Worm (Caenorhabditis elegans) whole organism, L1 larva: ENCODE data around the gene Y45G5AM.7.

Experiments
- C04F5.9 ChIP-seq: sonication (generic microtip); optimal IDR thresholded peaks from 2 replicates; lab custom pipeline; 2016; ENCODE audit warnings: missing genetic modification characterization, missing compliant biosample characterization
- C16A3.4 ChIP-seq: fragments of 150-350 bp; optimal IDR thresholded peaks from 2 replicates; lab custom pipeline; 2014; ENCODE audit warnings: missing biosample characterization, missing genetic modification characterization
- F16B12.6 ChIP-seq: fragments of 150-350 bp; optimal IDR thresholded peaks from 2 replicates; lab custom pipeline; 2014; ENCODE audit warnings: missing biosample characterization, missing genetic modification characterization
- aha-1 ChIP-seq: fragments of 150-350 bp; optimal IDR thresholded peaks from 2 replicates; lab custom pipeline; 2014; ENCODE audit warnings: missing biosample characterization, missing genetic modification characterization
- aly-2 ChIP-seq: fragments of 150-350 bp; optimal IDR thresholded peaks from 2 replicates; lab custom pipeline; 2014; ENCODE audit warnings: missing biosample characterization, missing genetic modification characterization
- blmp-1 ChIP-seq: fragments of 150-350 bp; optimal IDR thresholded peaks from 2 replicates; lab custom pipeline; 2014; ENCODE audit warnings: missing biosample characterization, missing genetic modification characterization
- ceh-63 ChIP-seq: fragments of 200-800 bp; sonication (Bioruptor generic); optimal IDR thresholded peaks from 2 replicates; lab custom pipeline; 2018; ENCODE audit warnings: mild to moderate bottlenecking, missing genetic modification characterization, missing compliant biosample characterization
- dpl-1 ChIP-seq, 3 experiments: fragments of 150-350 bp in 2 of 3; sonication (generic microtip) in 1 of 3; optimal IDR thresholded peaks; 2 replicates each; lab custom pipeline; 2014 to 2017; ENCODE audit warnings: missing biosample characterization in 3 of 3, missing genetic modification characterization in 3 of 3, missing genetic modification reagents in 3 of 3
- efl-1 ChIP-seq, 4 experiments: fragments of 150-350 bp; optimal IDR thresholded peaks in 3 of 4; peaks in 1 of 4; 1 replicate in 1 of 4; 2 replicates in 3 of 4; lab custom pipeline; 2014; ENCODE audit warnings: missing biosample characterization in 2 of 4, missing genetic modification characterization in 2 of 4, missing genetic modification reagents in 2 of 4
- egl-27 ChIP-seq, 2 experiments: fragments of 150-350 bp in 1 of 2; sonication (generic microtip); optimal IDR thresholded peaks; 3 replicates each; lab custom pipeline; 2017 to 2018; ENCODE audit warnings: missing biosample characterization in 2 of 2, missing genetic modification characterization in 2 of 2, missing genetic modification reagents in 2 of 2
- ets-5 ChIP-seq: fragments of 200-800 bp; sonication (Bioruptor generic); IDR thresholded peaks from 2 replicates; pipeline ENCODE4 v1.3.6; 2022; ENCODE audit warnings: missing genetic modification characterization, missing compliant biosample characterization
- fos-1 ChIP-seq: fragments of 150-350 bp; optimal IDR thresholded peaks from 2 replicates; lab custom pipeline; 2014; ENCODE audit warnings: missing biosample characterization, missing genetic modification characterization
- hlh-4 ChIP-seq: sonication (generic microtip); optimal IDR thresholded peaks from 2 replicates; lab custom pipeline; 2016; ENCODE audit warnings: mild to moderate bottlenecking, missing genetic modification characterization, missing compliant biosample characterization
- hpl-2 ChIP-seq: fragments of 150-350 bp; optimal IDR thresholded peaks from 2 replicates; lab custom pipeline; 2014; ENCODE audit warnings: missing biosample characterization, missing genetic modification reagents, missing genetic modification characterization
- irx-1 ChIP-seq: sonication (generic microtip); optimal IDR thresholded peaks from 2 replicates; lab custom pipeline; 2016; ENCODE audit warnings: missing genetic modification characterization, missing compliant biosample characterization
- jun-1 ChIP-seq: fragments of 150-350 bp; optimal IDR thresholded peaks from 2 replicates; lab custom pipeline; 2014; ENCODE audit warnings: missing biosample characterization, missing genetic modification reagents, missing genetic modification characterization
- lin-13 ChIP-seq: fragments of 150-350 bp; optimal IDR thresholded peaks from 2 replicates; lab custom pipeline; 2014; ENCODE audit warnings: missing biosample characterization, missing genetic modification reagents, missing genetic modification characterization
- lin-15B ChIP-seq: fragments of 150-350 bp; sonication (generic microtip); optimal IDR thresholded peaks from 3 replicates; lab custom pipeline; 2014; ENCODE audit warnings: missing biosample characterization, missing genetic modification characterization
- lir-3 ChIP-seq: sonication (generic microtip); optimal IDR thresholded peaks from 2 replicates; lab custom pipeline; 2016; ENCODE audit warnings: mild to moderate bottlenecking, missing genetic modification characterization, moderate library complexity, missing compliant biosample characterization; ENCODE audit not compliant: poor library complexity
- lsy-2 ChIP-seq, 2 experiments: fragments of 150-350 bp; optimal IDR thresholded peaks; 2 replicates each; lab custom pipeline; 2014; ENCODE audit warnings: missing biosample characterization in 2 of 2, missing genetic modification characterization in 2 of 2
- mef-2 ChIP-seq: fragments of 150-350 bp; optimal IDR thresholded peaks from 2 replicates; lab custom pipeline; 2014; ENCODE audit warnings: missing biosample characterization, missing genetic modification characterization
- nhr-11 ChIP-seq: fragments of 150-350 bp; optimal IDR thresholded peaks from 2 replicates; lab custom pipeline; 2014; ENCODE audit warnings: missing biosample characterization, missing genetic modification characterization
- nhr-12 ChIP-seq: sonication (generic microtip); optimal IDR thresholded peaks from 2 replicates; lab custom pipeline; 2017; ENCODE audit warnings: missing biosample characterization, missing genetic modification characterization
- nhr-19 ChIP-seq: fragments of 200-800 bp; sonication (Bioruptor generic); conservative IDR thresholded peaks from 2 replicates; pipeline ENCODE4 v1.3.6; 2022; ENCODE audit warnings: missing genetic modification characterization, missing compliant biosample characterization
- nhr-237 ChIP-seq: fragments of 150-350 bp; optimal IDR thresholded peaks from 2 replicates; lab custom pipeline; 2014; ENCODE audit warnings: missing biosample characterization, missing genetic modification characterization
- nhr-71 ChIP-seq: sonication (generic microtip); optimal IDR thresholded peaks from 2 replicates; lab custom pipeline; 2016; ENCODE audit warnings: mild to moderate bottlenecking, missing genetic modification characterization, moderate library complexity, missing compliant biosample characterization
- nhr-76 ChIP-seq: sonication (generic microtip); optimal IDR thresholded peaks from 2 replicates; lab custom pipeline; 2017; ENCODE audit warnings: missing biosample characterization, missing genetic modification characterization
- nhr-77 ChIP-seq: fragments of 150-350 bp; optimal IDR thresholded peaks from 2 replicates; lab custom pipeline; 2014; ENCODE audit warnings: missing biosample characterization, missing genetic modification characterization
- pag-3 ChIP-seq: sonication (generic microtip); optimal IDR thresholded peaks from 2 replicates; lab custom pipeline; 2017; ENCODE audit warnings: missing genetic modification characterization, mild to moderate bottlenecking, missing compliant biosample characterization, antibody characterized with exemption, borderline replicate concordance; ENCODE audit not compliant: insufficient read depth
- pax-3 ChIP-seq: fragments of 200-800 bp; sonication (Bioruptor generic); optimal IDR thresholded peaks from 2 replicates; lab custom pipeline; 2018; ENCODE audit warnings: mild to moderate bottlenecking, missing genetic modification characterization, moderate library complexity, missing compliant biosample characterization
- skn-1 ChIP-seq: fragments of 150-350 bp; optimal IDR thresholded peaks from 2 replicates; lab custom pipeline; 2014; ENCODE audit warnings: missing biosample characterization, missing genetic modification characterization
- snpc-4 ChIP-seq: fragments of 150-350 bp; optimal IDR thresholded peaks from 2 replicates; lab custom pipeline; 2014; ENCODE audit warnings: missing biosample characterization, missing genetic modification characterization
- snu-23 ChIP-seq: sonication (generic microtip); optimal IDR thresholded peaks from 2 replicates; lab custom pipeline; 2016; ENCODE audit warnings: missing genetic modification characterization, missing compliant biosample characterization
- sup-37 ChIP-seq: fragments of 200-800 bp; sonication (Bioruptor generic); optimal IDR thresholded peaks from 2 replicates; lab custom pipeline; 2018; ENCODE audit warnings: mild to moderate bottlenecking, missing genetic modification characterization, missing compliant biosample characterization
- tlp-1 ChIP-seq: fragments of 150-350 bp; optimal IDR thresholded peaks from 2 replicates; lab custom pipeline; 2014; ENCODE audit warnings: missing biosample characterization, missing genetic modification characterization
- unc-62 ChIP-seq: fragments of 150-350 bp; optimal IDR thresholded peaks from 2 replicates; lab custom pipeline; 2014; ENCODE audit warnings: missing biosample characterization, missing genetic modification reagents, missing genetic modification characterization
- unc-86 ChIP-seq: sonication (generic microtip); optimal IDR thresholded peaks from 2 replicates; lab custom pipeline; 2016; ENCODE audit warnings: missing genetic modification characterization, missing compliant biosample characterization
- unc-98 ChIP-seq: fragments of 200-800 bp; sonication (Bioruptor generic); IDR thresholded peaks from 2 replicates; pipeline ENCODE4 v1.3.6; 2022; ENCODE audit warnings: missing genetic modification characterization, missing compliant biosample characterization
- xbp-1 ChIP-seq: sonication (generic microtip); optimal IDR thresholded peaks from 2 replicates; lab custom pipeline; 2016; ENCODE audit warnings: missing genetic modification characterization, missing compliant biosample characterization
- zag-1 ChIP-seq: fragments of 150-350 bp; optimal IDR thresholded peaks from 2 replicates; lab custom pipeline; 2014; ENCODE audit warnings: missing biosample characterization, missing genetic modification characterization
- ztf-11 ChIP-seq, 2 experiments: sonication (generic microtip); optimal IDR thresholded peaks; 2 replicates each; lab custom pipeline; 2016 to 2017; ENCODE audit warnings: missing genetic modification characterization in 2 of 2, missing biosample characterization in 1 of 2, missing compliant biosample characterization in 1 of 2
- ztf-4 ChIP-seq: fragments of 150-350 bp; optimal IDR thresholded peaks from 2 replicates; lab custom pipeline; 2014; ENCODE audit warnings: missing biosample characterization, missing genetic modification characterization

Y45G5AM.7 gene

ce11 chrV:4185885-4186284 is 15.8 kb upstream of the Y45G5AM.7 start:
- no peak for TF ChIP-seq skn-1 (tag; lab: Kevin White, UChicago)
- TF ChIP-seq hlh-4 (tag; lab: Kevin White, UChicago) = no peak
- no peak for TF ChIP-seq ets-5
- TF ChIP-seq jun-1 = no peak
- TF ChIP-seq lin-15B (tag; lab: Kevin White, UChicago) = no peak
- TF ChIP-seq xbp-1 = no peak
- TF ChIP-seq snu-23 = no peak
- no peak for TF ChIP-seq unc-86
- TF ChIP-seq aha-1 (tag; lab: Kevin White, UChicago) = no peak
- no peak for TF ChIP-seq lir-3 (tag; lab: Kevin White, UChicago)
- no peak for TF ChIP-seq mef-2
- no peak for TF ChIP-seq pax-3 (tag; lab: Kevin White, UChicago)
- TF ChIP-seq egl-27 (tag; optimal IDR thresholded peaks at IDR 0.05; lab: Kevin White, UChicago) = no peak
- no peak for TF ChIP-seq C04F5.9 (tag; lab: Kevin White, UChicago)
- no peak for TF ChIP-seq nhr-76 (tag; lab: Kevin White, UChicago)
- TF ChIP-seq C16A3.4 = no peak

ce11 chrV:4182546-4182945 is 12.5 kb upstream of the Y45G5AM.7 start:
- TF ChIP-seq nhr-71 (tag; lab: Kevin White, UChicago) = no peak
- TF ChIP-seq lsy-2 (tag; optimal IDR thresholded peaks at IDR 0.05; lab: Kevin White, UChicago) = no peak
- TF ChIP-seq efl-1 (optimal IDR thresholded peaks at IDR 0.05; lab: Kevin White, UChicago) = no peak
- peak in 1 of 2 experiments; percentile 52 for TF ChIP-seq efl-1 (GFP tag; optimal IDR thresholded peaks at IDR 0.05 in 1 of 2; lab: Kevin White, UChicago)
- peak; percentile 32 for TF ChIP-seq snpc-4
- no peak for TF ChIP-seq nhr-11 (tag; lab: Kevin White, UChicago)
- TF ChIP-seq blmp-1 = no peak

- no peak for TF ChIP-seq nhr-77
- TF ChIP-seq sup-37 (GFP tag; lab: Kevin White, UChicago) = no peak
- TF ChIP-seq ztf-11 (tag; optimal IDR thresholded peaks at IDR 0.05; lab: Kevin White, UChicago) = no peak
- no peak for TF ChIP-seq lin-13 (GFP tag; lab: Kevin White, UChicago)
- no peak for TF ChIP-seq aly-2 (tag; lab: Kevin White, UChicago)
- TF ChIP-seq nhr-19 (GFP tag; lab: Robert Waterston, UW) = no peak
- no peak for TF ChIP-seq snu-23
- no peak for TF ChIP-seq nhr-237
- TF ChIP-seq egl-27 (tag; optimal IDR thresholded peaks at IDR 0.05; lab: Kevin White, UChicago) = no peak
- no peak for TF ChIP-seq dpl-1 (GFP tag; optimal IDR thresholded peaks at IDR 0.05; lab: Kevin White, UChicago)
- TF ChIP-seq nhr-12 (tag; lab: Kevin White, UChicago) = no peak
- no peak for TF ChIP-seq hpl-2
- TF ChIP-seq lsy-2 (tag; optimal IDR thresholded peaks at IDR 0.05; lab: Kevin White, UChicago) = no peak
- TF ChIP-seq xbp-1 = no peak
- TF ChIP-seq, all 84 proteins: peak for 0
Observed at ce11 chrV:4181727-4182126, 11.7 kb upstream of the Y45G5AM.7 start.

ce11 chrV:4181272-4181671 is 11.2 kb upstream of the Y45G5AM.7 start:
- no peak for TF ChIP-seq unc-86
- TF ChIP-seq ztf-4 (tag; lab: Kevin White, UChicago) = no peak
- no peak for TF ChIP-seq xbp-1
- TF ChIP-seq ets-5 = no peak
- TF ChIP-seq fos-1 (tag; lab: Kevin White, UChicago) = no peak
- TF ChIP-seq F16B12.6 = no peak
- TF ChIP-seq, all 84 proteins: peak for 0

- TF ChIP-seq nhr-12 (tag; lab: Kevin White, UChicago) (no peak), egl-27 (tag; optimal IDR thresholded peaks at IDR 0.05; lab: Kevin White, UChicago) (no peak), ceh-63 (GFP tag; lab: Kevin White, UChicago) (no peak), nhr-77 (no peak), C04F5.9 (tag; lab: Kevin White, UChicago) (no peak), unc-62 (GFP tag; lab: Kevin White, UChicago) (no peak), pag-3 (tag; lab: Kevin White, UChicago) (no peak), tlp-1 (tag; lab: Kevin White, UChicago) (no peak), unc-86 (no peak), blmp-1 (no peak), irx-1 (tag; lab: Kevin White, UChicago) (no peak), lin-15B (tag; lab: Kevin White, UChicago) (no peak), unc-98 (GFP tag; lab: Robert Waterston, UW) (no peak), zag-1 (no peak), snpc-4 (no peak), nhr-19 (GFP tag; lab: Robert Waterston, UW) (no peak)
Observed at ce11 chrV:4175624-4176023, 5.6 kb upstream of the Y45G5AM.7 start, which contains the start of the genes coh-4 and pid-5. Gene coh-4 (minus strand): TSS chrV:4175640. Gene pid-5 (plus strand): TSS chrV:4175882.
